Fruit fly (Drosophila melanogaster) whole organism, pupa: ENCODE measurements around the gene Ncc69.

Source experiments
- CG14655 ChIP-seq: fragments of 200-800 bp; sonication (Bioruptor generic); optimal IDR thresholded peaks from 3 replicates; lab custom pipeline; 2017; ENCODE audit warnings: mild to moderate bottlenecking, missing biosample characterization, missing genetic modification reagents, missing genetic modification characterization
- CG17806 ChIP-seq: fragments of 200-800 bp; sonication (Bioruptor generic); optimal IDR thresholded peaks from 2 replicates; lab custom pipeline; 2018; ENCODE audit warnings: missing biosample characterization, mild to moderate bottlenecking, missing genetic modification characterization, moderate library complexity
- EcR ChIP-seq: fragments of 200-800 bp; sonication (Bioruptor generic); optimal IDR thresholded peaks from 3 replicates; lab custom pipeline; 2019; ENCODE audit warnings: missing biosample characterization, missing genetic modification characterization, mild to moderate bottlenecking, moderate library complexity, missing genetic modification reagents

- TF ChIP-seq CG14655 (GFP tag; lab: Kevin White, UChicago) (no peak), EcR (no peak), CG17806 (tag; lab: Kevin White, UChicago) (no peak)
These were observed 27.5 kb downstream of the Ncc69 start for dm6 chr3L:12363729-12364128.
